Worm (Caenorhabditis elegans): Measurements from ENCODE around the gene Y105C5A.24.

ce11 chrIV:15853820-15854426 is 4.2 kb downstream of the Y105C5A.24 start:
- TF ChIP-seq W03F9.2 (tag; optimal IDR thresholded peaks at IDR 0.05) (no peak), him-1 (tag; optimal IDR thresholded peaks at IDR 0.05) (no peak), dao-5 (tag; optimal IDR thresholded peaks at IDR 0.05) (no peak)
